Fruit fly (Drosophila melanogaster): ENCODE results near the gene abd-A.

Gene abd-A

DNA sequence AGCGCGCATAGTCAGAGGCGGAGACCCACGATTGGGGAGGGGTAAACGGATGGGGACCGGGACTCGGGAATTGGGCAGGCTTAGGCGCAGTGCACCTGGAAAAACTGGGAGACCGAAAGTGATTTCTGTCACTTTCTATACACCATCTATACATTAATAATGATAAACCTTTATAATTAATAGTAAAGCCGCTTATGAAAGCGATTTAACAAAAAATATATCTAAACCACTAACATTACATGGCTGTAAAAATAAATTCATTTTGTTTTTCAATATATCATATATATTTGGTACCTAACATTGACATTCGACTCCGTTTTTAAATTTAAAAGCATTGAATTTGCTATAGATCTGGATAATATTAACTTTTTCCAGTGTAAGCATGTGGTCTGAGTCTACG lies 28.9 kb downstream of the abd-A start (continued):
- TF ChIP-seq eve (GFP tag; optimal IDR thresholded peaks at IDR 0.05) (no peak), NC2α (GFP tag; optimal IDR thresholded peaks at IDR 0.05) (no peak), Sox100B (GFP tag; optimal IDR thresholded peaks at IDR 0.05) (peak; percentile 56), zen2 (GFP tag; IDR thresholded peaks at IDR 0.05; ENCODE audit: partially characterized antibody) (no peak), Doc3 (GFP tag; IDR thresholded peaks at IDR 0.05; ENCODE audit: partially characterized antibody) (no peak), CG4854 (GFP tag; optimal IDR thresholded peaks at IDR 0.05) (no peak), CG13894 (tag; optimal IDR thresholded peaks at IDR 0.05) (no peak), en (GFP tag; optimal IDR thresholded peaks at IDR 0.05) (no peak), gro (GFP tag; optimal IDR thresholded peaks at IDR 0.05) (no peak), NFAT (GFP tag; IDR thresholded peaks at IDR 0.05) (no peak), CG1233 (GFP tag; optimal IDR thresholded peaks at IDR 0.05) (no peak), Adf1 (GFP tag; IDR thresholded peaks at IDR 0.05) (no peak), Pdp1 (GFP tag; optimal IDR thresholded peaks at IDR 0.05) (no peak), CG18011 (GFP tag; optimal IDR thresholded peaks at IDR 0.05) (no peak), CG4404 (GFP tag; IDR thresholded peaks at IDR 0.05) (no peak), trh (GFP tag; optimal IDR thresholded peaks at IDR 0.05) (no peak), MTF-1 (GFP tag; optimal IDR thresholded peaks at IDR 0.05; ENCODE audit: borderline replicate concordance) (no peak), CG7745 (tag; optimal IDR thresholded peaks at IDR 0.05) (no peak), CG32767 (GFP tag; IDR thresholded peaks at IDR 0.05) (no peak), sug (tag; optimal IDR thresholded peaks at IDR 0.05) (no peak), Mrtf (GFP tag; IDR thresholded peaks at IDR 0.05) (no peak), Antp (GFP tag; optimal IDR thresholded peaks at IDR 0.05) (no peak), nerfin-1 (tag; optimal IDR thresholded peaks at IDR 0.05) (peak; percentile 48), HLH4C (GFP tag; IDR thresholded peaks at IDR 0.05; ENCODE audit: partially characterized antibody) (no peak), fru (optimal IDR thresholded peaks at IDR 0.05) (no peak), esg (GFP tag; conservative IDR thresholded peaks at IDR 0.05) (0 out of 2 replicates have a peak, but pooled peaks have one; percentile 12), CG10321 (GFP tag; IDR thresholded peaks at IDR 0.05) (no peak), onecut (GFP tag; IDR thresholded peaks at IDR 0.05) (no peak), sna (GFP tag; IDR thresholded peaks at IDR 0.05; ENCODE audit: partially characterized antibody) (no peak), ara (GFP tag; IDR thresholded peaks at IDR 0.05) (peak; percentile 18; the same call in 1 of the 2 replicates), chif (GFP tag; optimal IDR thresholded peaks at IDR 0.05) (no peak), CG7556 (GFP tag; optimal IDR thresholded peaks at IDR 0.05) (peak; percentile 50), CG33213 (GFP tag; optimal IDR thresholded peaks at IDR 0.05) (no peak), CG8388 (GFP tag; optimal IDR thresholded peaks at IDR 0.05) (peak; percentile 50), CG10654 (GFP tag; optimal IDR thresholded peaks at IDR 0.05) (no peak), CG13287 (GFP tag; IDR thresholded peaks at IDR 0.05; ENCODE audit: partially characterized antibody) (no peak), Fer2 (tag; optimal IDR thresholded peaks at IDR 0.05) (no peak), CG14050 (GFP tag; IDR thresholded peaks at IDR 0.05) (no peak), CG34224 (GFP tag; IDR thresholded peaks at IDR 0.05; ENCODE audit: partially characterized antibody) (no peak), schlank (tag; optimal IDR thresholded peaks at IDR 0.05) (no peak), CG11695 (GFP tag; IDR thresholded peaks at IDR 0.05) (peak; percentile 40; the same call in 1 of the 3 replicates), PHDP (tag; optimal IDR thresholded peaks at IDR 0.05) (no peak), CG14710 (tag; optimal IDR thresholded peaks at IDR 0.05) (peak; percentile 48), stc (GFP tag; IDR thresholded peaks at IDR 0.05) (peak; percentile 42), gcm2 (GFP tag; optimal IDR thresholded peaks at IDR 0.05) (no peak), CG1529 (GFP tag; optimal IDR thresholded peaks at IDR 0.05) (no peak), wek (GFP tag; optimal IDR thresholded peaks at IDR 0.05) (no peak), Dp (GFP tag; optimal IDR thresholded peaks at IDR 0.05) (no peak), Doc2 (GFP tag; IDR thresholded peaks at IDR 0.05) (no peak), CG8478 (optimal IDR thresholded peaks at IDR 0.05) (no peak), GATAe (GFP tag; conservative IDR thresholded peaks at IDR 0.05) (no peak), Sry-δ (GFP tag; optimal IDR thresholded peaks at IDR 0.05) (no peak)
